Fruit fly (Drosophila melanogaster): ENCODE data around the gene CG14321.
A peak's percentile ranks its signal among the peaks of the same experiment; 100 is the strongest.

Gene CG14321

dm6 chr3R:17714773-17715344 lies 18.5 kb upstream of the CG14321 start (continued):
- TF ChIP-seq CG31388 (GFP tag; optimal IDR thresholded peaks at IDR 0.05) (no peak), CG11695 (GFP tag; IDR thresholded peaks at IDR 0.05) (no peak), sug (tag; optimal IDR thresholded peaks at IDR 0.05) (peak; percentile 29), Eip74EF (GFP tag; optimal IDR thresholded peaks at IDR 0.05) (no peak), CG4854 (GFP tag; optimal IDR thresholded peaks at IDR 0.05) (no peak), Ada2b (GFP tag; IDR thresholded peaks at IDR 0.05) (no peak), bbx (GFP tag; IDR thresholded peaks at IDR 0.05; ENCODE audit: partially characterized antibody) (no peak), Deaf1 (tag; optimal IDR thresholded peaks at IDR 0.05) (peak; percentile 41), CG10431 (GFP tag; optimal IDR thresholded peaks at IDR 0.05) (no peak), CG14965 (GFP tag; optimal IDR thresholded peaks at IDR 0.05; ENCODE audit: borderline replicate concordance) (no peak), CG8944 (GFP tag; optimal IDR thresholded peaks at IDR 0.05) (no peak), danr (GFP tag; IDR thresholded peaks at IDR 0.05) (no peak), Hr78 (GFP tag; optimal IDR thresholded peaks at IDR 0.05) (peak in 1 of 2 experiments; percentile 2), CG13894 (tag; optimal IDR thresholded peaks at IDR 0.05) (no peak), CG14441 (GFP tag; IDR thresholded peaks at IDR 0.05) (no peak), dati (GFP tag; IDR thresholded peaks at IDR 0.05) (no peak), Ets65A (GFP tag) (no peak), vnd (GFP tag; IDR thresholded peaks at IDR 0.05; ENCODE audit: partially characterized antibody) (no peak), CG14667 (GFP tag; IDR thresholded peaks at IDR 0.05) (no peak), ash1 (GFP tag; optimal IDR thresholded peaks at IDR 0.05) (no peak), CG16813 (GFP tag; IDR thresholded peaks at IDR 0.05; ENCODE audit: partially characterized antibody) (no peak), bsh (GFP tag; optimal IDR thresholded peaks at IDR 0.05) (no peak), H2.0 (GFP tag; IDR thresholded peaks at IDR 0.05) (no peak), C15 (GFP tag; IDR thresholded peaks at IDR 0.05) (no peak), CG4328 (GFP tag; optimal IDR thresholded peaks at IDR 0.05) (no peak), caup (GFP tag; optimal IDR thresholded peaks at IDR 0.05; ENCODE audit: severe bottlenecking) (no peak), Neu2 (GFP tag; optimal IDR thresholded peaks at IDR 0.05; ENCODE audit: borderline replicate concordance) (no peak), zf30C (GFP tag; optimal IDR thresholded peaks at IDR 0.05) (no peak), wek (GFP tag; optimal IDR thresholded peaks at IDR 0.05) (no peak), sr (GFP tag; IDR thresholded peaks at IDR 0.05) (peak; percentile 94), CG4820 (GFP tag; optimal IDR thresholded peaks at IDR 0.05) (no peak), CG12942 (GFP tag; optimal IDR thresholded peaks at IDR 0.05) (no peak), Jarid2 (GFP tag; optimal IDR thresholded peaks at IDR 0.05) (no peak), CG7987 (GFP tag; optimal IDR thresholded peaks at IDR 0.05) (peak; percentile 83), BEAF-32 (GFP tag; optimal IDR thresholded peaks at IDR 0.05) (no peak), Trl (optimal IDR thresholded peaks at IDR 0.05) (no peak), Trl (GFP tag; optimal IDR thresholded peaks at IDR 0.05) (no peak), tap (tag; optimal IDR thresholded peaks at IDR 0.05) (no peak), lov (optimal IDR thresholded peaks at IDR 0.05) (no peak), lov (GFP tag; IDR thresholded peaks at IDR 0.05) (no peak), Gug (GFP tag; IDR thresholded peaks at IDR 0.05) (no peak), yki (optimal IDR thresholded peaks at IDR 0.05) (no peak), CG1832 (GFP tag; optimal IDR thresholded peaks at IDR 0.05) (peak; percentile 12), Optix (GFP tag; IDR thresholded peaks at IDR 0.05) (no peak), CG7786 (GFP tag; optimal IDR thresholded peaks at IDR 0.05) (no peak), ap (GFP tag; IDR thresholded peaks at IDR 0.05) (no peak), Camta (GFP tag; optimal IDR thresholded peaks at IDR 0.05) (no peak), unc-4 (GFP tag; IDR thresholded peaks at IDR 0.05; ENCODE audit: partially characterized antibody) (no peak), CG4617 (GFP tag; optimal IDR thresholded peaks at IDR 0.05; ENCODE audit: borderline replicate concordance) (no peak), CG13775 (GFP tag; optimal IDR thresholded peaks at IDR 0.05) (no peak), tll (GFP tag; optimal IDR thresholded peaks at IDR 0.05) (no peak)
